Worm (Caenorhabditis elegans) whole organism, late embryonic: Measurements from ENCODE around the gene ifta-1.

ENCODE experiments used
- C08G9.2 ChIP-seq: sonication (generic microtip); optimal IDR thresholded peaks from 2 replicates; lab custom pipeline; 2016; ENCODE audit warnings: mild to moderate bottlenecking, missing genetic modification characterization, moderate library complexity, missing compliant biosample characterization
- C38D4.7 ChIP-seq: fragments of 200-800 bp; sonication (Bioruptor generic); optimal IDR thresholded peaks from 2 replicates; lab custom pipeline; 2018; ENCODE audit warnings: mild to moderate bottlenecking, missing genetic modification characterization, moderate library complexity, missing compliant biosample characterization
- F13H6.1 ChIP-seq: sonication (generic microtip); optimal IDR thresholded peaks from 2 replicates; lab custom pipeline; 2016; ENCODE audit warnings: missing genetic modification characterization, missing compliant biosample characterization
- K02D7.2 ChIP-seq: sonication (generic microtip); optimal IDR thresholded peaks from 2 replicates; lab custom pipeline; 2017; ENCODE audit warnings: mild to moderate bottlenecking, missing genetic modification characterization, missing compliant biosample characterization
- K09A11.1 ChIP-seq: sonication (generic microtip); optimal IDR thresholded peaks from 2 replicates; lab custom pipeline; 2017; ENCODE audit warnings: antibody characterized with exemption, mild to moderate bottlenecking, missing genetic modification characterization, missing compliant biosample characterization; ENCODE audit not compliant: insufficient read depth
- T23F11.4 ChIP-seq: fragments of 200-800 bp; sonication (Bioruptor generic); optimal IDR thresholded peaks from 2 replicates; lab custom pipeline; 2018; ENCODE audit warnings: mild to moderate bottlenecking, missing genetic modification characterization, missing compliant biosample characterization
- Y22D7AL.16 ChIP-seq: sonication (generic microtip); optimal IDR thresholded peaks from 2 replicates; lab custom pipeline; 2016; ENCODE audit warnings: missing genetic modification characterization, missing compliant biosample characterization
- ceh-14 ChIP-seq: sonication (generic microtip); optimal IDR thresholded peaks from 2 replicates; lab custom pipeline; 2016; ENCODE audit warnings: missing genotype, missing genetic modification characterization, missing compliant biosample characterization
- ceh-18 ChIP-seq: sonication (generic microtip); optimal IDR thresholded peaks from 2 replicates; lab custom pipeline; 2016; ENCODE audit warnings: missing genetic modification characterization, missing compliant biosample characterization
- ceh-19 ChIP-seq: fragments of 200-800 bp; sonication (Bioruptor generic); optimal IDR thresholded peaks from 2 replicates; lab custom pipeline; 2018; ENCODE audit warnings: mild to moderate bottlenecking, missing genetic modification characterization, missing compliant biosample characterization
- ceh-2 ChIP-seq: sonication (generic microtip); optimal IDR thresholded peaks from 2 replicates; lab custom pipeline; 2016; ENCODE audit warnings: missing genotype, missing genetic modification characterization, missing compliant biosample characterization
- ceh-24 ChIP-seq: sonication (generic microtip); optimal IDR thresholded peaks from 2 replicates; lab custom pipeline; 2016; ENCODE audit warnings: mild to moderate bottlenecking, missing genetic modification characterization, missing compliant biosample characterization
- ceh-31 ChIP-seq: sonication (generic microtip); optimal IDR thresholded peaks from 2 replicates; lab custom pipeline; 2016; ENCODE audit warnings: missing genetic modification characterization, missing compliant biosample characterization
- ceh-48 ChIP-seq: sonication (generic microtip); optimal IDR thresholded peaks from 2 replicates; lab custom pipeline; 2016; ENCODE audit warnings: missing genetic modification characterization, inconsistent platforms, missing compliant biosample characterization
- dve-1 ChIP-seq: sonication (generic microtip); optimal IDR thresholded peaks from 2 replicates; lab custom pipeline; 2017; ENCODE audit warnings: antibody characterized with exemption, mild to moderate bottlenecking, missing genetic modification characterization, missing compliant biosample characterization
- elt-2 ChIP-seq: sonication (generic microtip); optimal IDR thresholded peaks from 2 replicates; lab custom pipeline; 2016; ENCODE audit warnings: missing genetic modification reagents, missing genetic modification characterization, missing compliant biosample characterization
- elt-4 ChIP-seq: sonication (generic microtip); optimal IDR thresholded peaks from 2 replicates; lab custom pipeline; 2016; ENCODE audit warnings: missing genetic modification characterization, missing compliant biosample characterization
- eyg-1 ChIP-seq: sonication (generic microtip); optimal IDR thresholded peaks from 2 replicates; lab custom pipeline; 2016; ENCODE audit warnings: missing genotype, missing genetic modification characterization, missing compliant biosample characterization
- fax-1 ChIP-seq: sonication (generic microtip); optimal IDR thresholded peaks from 2 replicates; lab custom pipeline; 2016; ENCODE audit warnings: missing genotype, missing genetic modification characterization, missing compliant biosample characterization
- fkh-6 ChIP-seq: sonication (generic microtip); optimal IDR thresholded peaks from 2 replicates; lab custom pipeline; 2016; ENCODE audit warnings: missing genetic modification characterization, missing compliant biosample characterization
- hlh-13 ChIP-seq: fragments of 200-800 bp; sonication (Bioruptor generic); optimal IDR thresholded peaks from 2 replicates; lab custom pipeline; 2018; ENCODE audit warnings: mild to moderate bottlenecking, missing genetic modification characterization, missing compliant biosample characterization
- hlh-30 ChIP-seq: sonication (generic microtip); optimal IDR thresholded peaks from 2 replicates; lab custom pipeline; 2017; ENCODE audit warnings: antibody characterized with exemption, missing genetic modification characterization, missing compliant biosample characterization; ENCODE audit not compliant: insufficient read depth
- hlh-6 ChIP-seq: sonication (generic microtip); optimal IDR thresholded peaks from 2 replicates; lab custom pipeline; 2016; ENCODE audit warnings: missing genotype, missing genetic modification characterization, missing compliant biosample characterization
- hlh-8 ChIP-seq: sonication (generic microtip); optimal IDR thresholded peaks from 2 replicates; lab custom pipeline; 2016; ENCODE audit warnings: missing genotype, missing genetic modification characterization, missing compliant biosample characterization
- mec-3 ChIP-seq: sonication (generic microtip); optimal IDR thresholded peaks from 2 replicates; lab custom pipeline; 2016; ENCODE audit warnings: borderline replicate concordance, missing genetic modification characterization, missing compliant biosample characterization
- nhr-232 ChIP-seq: sonication (generic microtip); optimal IDR thresholded peaks from 2 replicates; lab custom pipeline; 2016; ENCODE audit warnings: missing genetic modification characterization, missing compliant biosample characterization
- npax-4 ChIP-seq: sonication (generic microtip); optimal IDR thresholded peaks from 2 replicates; lab custom pipeline; 2016; ENCODE audit warnings: missing genetic modification characterization, missing compliant biosample characterization
- pag-3 ChIP-seq: sonication (generic microtip); optimal IDR thresholded peaks from 2 replicates; lab custom pipeline; 2016; ENCODE audit warnings: missing compliant biosample characterization, missing genetic modification characterization, borderline replicate concordance
- pat-9 ChIP-seq: fragments of 200-800 bp; sonication (Bioruptor generic); optimal IDR thresholded peaks from 2 replicates; lab custom pipeline; 2018; ENCODE audit warnings: mild to moderate bottlenecking, missing genetic modification characterization, moderate library complexity, missing compliant biosample characterization
- rnt-1 ChIP-seq: sonication (generic microtip); optimal IDR thresholded peaks from 2 replicates; lab custom pipeline; 2016; ENCODE audit warnings: missing genetic modification characterization, missing compliant biosample characterization
- sox-2 ChIP-seq: fragments of 200-800 bp; sonication (Bioruptor generic); IDR thresholded peaks from 2 replicates; pipeline ENCODE4 v1.3.6; 2022; ENCODE audit warnings: missing genetic modification reagents, missing genetic modification characterization, missing compliant biosample characterization
- syd-9 ChIP-seq: sonication (generic microtip); optimal IDR thresholded peaks from 2 replicates; lab custom pipeline; 2016; ENCODE audit warnings: mild to moderate bottlenecking, missing genetic modification characterization, moderate library complexity, missing compliant biosample characterization
- tbx-2 ChIP-seq: sonication (generic microtip); optimal IDR thresholded peaks from 2 replicates; lab custom pipeline; 2016; ENCODE audit warnings: missing genetic modification characterization, missing compliant biosample characterization
- tbx-7 ChIP-seq: sonication (generic microtip); optimal IDR thresholded peaks from 2 replicates; lab custom pipeline; 2016; ENCODE audit warnings: missing genotype, missing genetic modification characterization, missing compliant biosample characterization
- unc-3 ChIP-seq, 2 experiments: fragments of 200-800 bp in 1 of 2; sonication (Bioruptor generic) in 1 of 2; sonication (generic microtip) in 1 of 2; conservative IDR thresholded peaks in 1 of 2; optimal IDR thresholded peaks in 1 of 2; 2 replicates each; pipeline versions ENCODE4 v1.3.6 to Lab custom; 2016 to 2022; ENCODE audit warnings: missing compliant biosample characterization in 2 of 2, missing genetic modification characterization in 2 of 2, missing genetic modification reagents in 1 of 2
- unc-42 ChIP-seq: sonication (generic microtip); optimal IDR thresholded peaks from 2 replicates; lab custom pipeline; 2016; ENCODE audit warnings: missing genotype, missing genetic modification characterization, missing compliant biosample characterization
- unc-55 ChIP-seq: sonication (generic microtip); optimal IDR thresholded peaks from 2 replicates; lab custom pipeline; 2017; ENCODE audit warnings: missing biosample characterization, missing genetic modification reagents, missing genetic modification characterization

Gene ifta-1

ce11 chrX:5514984-5515383 is 37.6 kb downstream of the ifta-1 start, which contains the start of gene T23F2.4:
Gene T23F2.4 (minus strand): TSS chrX:5515084.
- TF ChIP-seq ceh-14 (tag; lab: Kevin White, UChicago), result no peak
- TF ChIP-seq mec-3 (tag; lab: Kevin White, UChicago), result no peak
- TF ChIP-seq hlh-13 (GFP tag; lab: Kevin White, UChicago), result no peak
- no peak for TF ChIP-seq nhr-232
- TF ChIP-seq fkh-6 (tag; lab: Kevin White, UChicago), result no peak

DNA sequence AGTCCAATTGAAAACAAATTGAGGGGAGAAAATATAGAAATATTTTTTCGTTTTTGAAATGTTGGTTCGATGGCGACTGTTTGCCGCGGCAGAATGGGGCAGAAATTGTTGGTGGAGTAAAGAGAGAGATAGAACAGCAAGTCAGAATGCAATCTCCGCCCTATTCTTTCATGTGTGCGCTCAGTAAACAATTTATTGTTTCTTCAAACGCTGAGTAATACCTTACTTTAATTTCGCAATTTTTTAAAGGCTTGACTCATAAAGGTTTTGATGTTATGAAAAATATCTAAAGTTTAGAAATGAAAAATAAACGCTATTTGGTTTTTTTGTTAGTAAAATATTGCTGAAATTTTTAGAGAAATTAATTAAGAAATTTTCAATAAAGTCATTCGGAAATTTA is 38.2 kb downstream of the ifta-1 start:
- no peak for TF ChIP-seq ceh-18 (tag; lab: Kevin White, UChicago)
- TF ChIP-seq elt-2, result no peak
- no peak for TF ChIP-seq pat-9 (tag; lab: Kevin White, UChicago)
- TF ChIP-seq Y22D7AL.16 (tag; lab: Kevin White, UChicago), result no peak
- no peak for TF ChIP-seq fax-1 (tag; lab: Kevin White, UChicago)
- TF ChIP-seq, all 69 proteins: peak for 0

- TF ChIP-seq K02D7.2 (tag; lab: Kevin White, UChicago) (no peak), unc-55 (GFP tag; lab: Kevin White, UChicago) (no peak), sox-2 (GFP tag; lab: Robert Waterston, UW) (no peak), fax-1 (tag; lab: Kevin White, UChicago) (no peak), unc-3 (GFP tag; conservative IDR thresholded peaks at IDR 0.05; lab: Robert Waterston, UW) (no peak), unc-3 (tag; optimal IDR thresholded peaks at IDR 0.05; lab: Kevin White, UChicago) (peak; percentile 51), eyg-1 (no peak)
These were observed 39.8 kb downstream of the ifta-1 start for ce11 chrX:5512707-5513106.

DNA sequence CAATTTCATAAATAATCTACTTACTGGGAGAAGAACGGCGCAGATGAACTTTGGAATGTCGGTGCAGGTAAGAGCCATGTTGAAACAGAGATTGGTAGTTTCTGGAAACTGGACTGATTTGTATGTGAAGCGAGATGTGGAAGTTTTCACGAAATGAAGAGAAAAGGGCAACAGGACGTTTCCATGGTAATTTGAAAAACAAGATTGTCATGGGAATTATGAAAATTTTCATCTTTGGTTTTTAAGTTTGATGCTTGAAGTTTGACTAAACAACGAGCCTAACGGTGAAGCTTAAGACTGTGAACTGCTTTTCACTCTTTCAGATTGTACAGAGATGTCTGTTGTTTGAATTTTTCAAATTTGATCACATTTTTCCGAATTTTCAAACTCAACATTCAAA is 40.3 kb downstream of the ifta-1 start, which contains the start of gene T23F2.3:
TSS of gene T23F2.3 (minus strand) at position 101 of the 400 bp plus-strand sequence.
- TF ChIP-seq npax-4 (tag; lab: Kevin White, UChicago) (no peak), ceh-18 (tag; lab: Kevin White, UChicago) (no peak), unc-42 (tag; lab: Kevin White, UChicago) (no peak), rnt-1 (tag; lab: Kevin White, UChicago) (no peak), dve-1 (tag; lab: Kevin White, UChicago) (no peak), tbx-7 (no peak), ceh-2 (no peak), hlh-8 (tag; lab: Kevin White, UChicago) (no peak), nhr-232 (no peak), C38D4.7 (GFP tag; lab: Kevin White, UChicago) (no peak), hlh-30 (no peak)

DNA sequence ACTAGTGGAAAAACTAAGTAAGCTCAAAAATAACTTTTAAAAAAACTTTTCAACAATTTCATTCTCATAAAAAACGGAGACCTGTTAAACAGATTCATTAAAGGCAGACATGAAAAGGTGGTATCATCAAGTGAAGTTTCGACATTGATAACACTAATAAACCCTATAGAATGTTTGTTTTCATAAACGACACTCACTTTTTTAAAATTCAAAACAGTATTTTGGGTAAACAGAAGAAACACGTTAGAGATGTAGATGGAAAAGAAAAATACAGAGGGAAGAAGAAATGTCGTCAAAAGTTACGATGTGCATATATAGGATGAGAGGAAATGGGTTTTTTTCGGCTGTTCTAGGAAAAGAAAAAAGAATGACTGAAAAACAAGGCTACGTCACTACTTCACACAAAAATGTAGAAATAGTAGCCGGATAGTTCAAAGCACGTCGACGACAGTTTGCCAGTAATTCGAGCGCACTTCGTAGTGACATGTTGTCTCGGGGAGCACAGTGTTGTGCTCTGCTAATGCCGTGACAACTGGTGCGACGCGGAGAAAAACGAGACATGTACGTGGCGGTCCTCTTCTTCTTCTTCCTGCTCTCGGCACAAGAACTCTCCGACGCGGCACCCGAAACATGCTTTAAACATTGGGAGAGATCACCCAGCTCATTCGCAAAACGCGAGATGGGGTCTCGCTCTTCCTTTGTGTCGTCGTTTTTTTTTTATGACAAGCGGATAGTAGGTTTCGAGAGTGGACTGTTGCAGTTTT is 43.3 kb downstream of the ifta-1 start:
- TF ChIP-seq pag-3 (tag; lab: Kevin White, UChicago) (no peak), ceh-18 (tag; lab: Kevin White, UChicago) (peak; percentile 44), hlh-6 (no peak), C08G9.2 (tag; lab: Kevin White, UChicago) (no peak), ceh-19 (GFP tag; lab: Kevin White, UChicago) (no peak), ceh-24 (no peak), F13H6.1 (tag; lab: Kevin White, UChicago) (no peak)

DNA sequence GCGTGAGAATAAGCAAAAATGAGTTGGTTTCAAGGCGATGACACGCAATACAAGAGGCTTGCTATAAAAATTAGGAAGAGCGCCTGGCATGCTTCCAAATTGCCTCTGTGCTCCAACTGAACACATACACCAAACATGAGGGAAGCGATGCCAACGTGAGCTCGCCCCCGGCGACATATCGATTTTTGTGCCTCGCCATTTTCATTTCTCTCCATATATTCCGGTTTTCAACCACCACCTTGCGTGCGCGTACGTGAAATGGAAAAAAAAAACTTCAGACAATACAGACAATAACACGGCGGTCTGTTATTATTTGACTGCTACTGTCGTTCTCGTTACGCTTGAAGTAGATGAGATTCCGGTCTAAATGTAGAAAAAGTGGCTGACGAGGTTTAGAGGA is 44.6 kb downstream of the ifta-1 start:
- TF ChIP-seq Y22D7AL.16 (tag; lab: Kevin White, UChicago) (no peak), K09A11.1 (no peak), T23F11.4 (GFP tag; lab: Kevin White, UChicago) (no peak), syd-9 (tag; lab: Kevin White, UChicago) (no peak), ceh-48 (peak; percentile 75), K02D7.2 (tag; lab: Kevin White, UChicago) (no peak), ceh-31 (tag; lab: Kevin White, UChicago) (peak; percentile 24), tbx-2 (tag; lab: Kevin White, UChicago) (no peak), elt-4 (tag; lab: Kevin White, UChicago) (no peak), C38D4.7 (GFP tag; lab: Kevin White, UChicago) (no peak), hlh-13 (GFP tag; lab: Kevin White, UChicago) (no peak)
